Fruit fly (Drosophila melanogaster): ENCODE results near the gene CG42714.

The CG42714 gene

DNA sequence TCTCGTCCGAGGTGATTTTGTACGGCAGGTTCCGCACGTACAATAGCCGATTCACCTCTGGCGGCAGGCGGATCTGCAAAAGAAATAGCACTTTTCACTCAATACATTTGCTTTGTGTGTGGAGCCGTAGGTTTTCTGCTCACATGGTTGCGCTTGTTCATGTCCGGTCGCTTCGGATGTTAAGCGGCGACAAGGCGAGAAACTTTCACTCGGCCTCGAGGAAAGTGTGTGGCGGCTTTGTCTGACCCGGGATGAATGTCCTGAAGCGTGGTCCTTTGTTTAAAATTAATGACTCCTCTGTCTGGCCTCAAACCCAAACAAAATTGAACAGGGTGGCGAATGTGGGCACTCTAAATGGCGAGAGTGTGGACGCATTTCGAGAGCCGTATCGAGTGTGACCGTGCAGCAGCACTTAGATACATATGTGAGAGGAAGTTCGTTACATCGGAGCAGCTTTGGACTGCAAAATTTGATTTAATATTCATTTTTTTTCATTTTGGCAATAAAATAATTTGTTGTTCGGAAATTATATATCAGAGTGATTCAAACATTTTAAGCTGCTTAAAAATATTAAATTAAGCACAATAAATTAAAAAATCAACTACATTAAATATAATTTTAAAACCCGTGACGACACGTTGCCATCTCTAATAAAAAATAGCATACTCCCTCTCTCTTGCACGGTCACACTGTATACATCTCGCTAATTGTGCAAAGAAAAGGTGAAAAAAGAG, 40.9 kb downstream of the CG42714 start, which contains the start of the genes Sf3b6 and Tnpo (continued):
- TF ChIP-seq danr (GFP tag; IDR thresholded peaks at IDR 0.05), result peak; percentile 71; the same call in 1 of the 2 replicates
- no peak for TF ChIP-seq eve (GFP tag; optimal IDR thresholded peaks at IDR 0.05)
- 0 out of 2 replicates have a peak, but pooled peaks have one; percentile 31 for TF ChIP-seq CG42726 (GFP tag; IDR thresholded peaks at IDR 0.05; ENCODE audit: partially characterized antibody)
- peak; percentile 64 for TF ChIP-seq CG10462 (GFP tag; optimal IDR thresholded peaks at IDR 0.05)
- peak; percentile 47 for TF ChIP-seq stwl (tag; optimal IDR thresholded peaks at IDR 0.05)
- TF ChIP-seq disco-r (GFP tag; optimal IDR thresholded peaks at IDR 0.05), result peak; percentile 33
- no peak for TF ChIP-seq gro (GFP tag; optimal IDR thresholded peaks at IDR 0.05)
- peak; percentile 85 for TF ChIP-seq klu (GFP tag; IDR thresholded peaks at IDR 0.05)
- TF ChIP-seq dmrt99B (tag; optimal IDR thresholded peaks at IDR 0.05), result no peak
- TF ChIP-seq CG16813 (GFP tag; IDR thresholded peaks at IDR 0.05; ENCODE audit: partially characterized antibody), result peak; percentile 63
- TF ChIP-seq usp (GFP tag; optimal IDR thresholded peaks at IDR 0.05), result no peak

DNA sequence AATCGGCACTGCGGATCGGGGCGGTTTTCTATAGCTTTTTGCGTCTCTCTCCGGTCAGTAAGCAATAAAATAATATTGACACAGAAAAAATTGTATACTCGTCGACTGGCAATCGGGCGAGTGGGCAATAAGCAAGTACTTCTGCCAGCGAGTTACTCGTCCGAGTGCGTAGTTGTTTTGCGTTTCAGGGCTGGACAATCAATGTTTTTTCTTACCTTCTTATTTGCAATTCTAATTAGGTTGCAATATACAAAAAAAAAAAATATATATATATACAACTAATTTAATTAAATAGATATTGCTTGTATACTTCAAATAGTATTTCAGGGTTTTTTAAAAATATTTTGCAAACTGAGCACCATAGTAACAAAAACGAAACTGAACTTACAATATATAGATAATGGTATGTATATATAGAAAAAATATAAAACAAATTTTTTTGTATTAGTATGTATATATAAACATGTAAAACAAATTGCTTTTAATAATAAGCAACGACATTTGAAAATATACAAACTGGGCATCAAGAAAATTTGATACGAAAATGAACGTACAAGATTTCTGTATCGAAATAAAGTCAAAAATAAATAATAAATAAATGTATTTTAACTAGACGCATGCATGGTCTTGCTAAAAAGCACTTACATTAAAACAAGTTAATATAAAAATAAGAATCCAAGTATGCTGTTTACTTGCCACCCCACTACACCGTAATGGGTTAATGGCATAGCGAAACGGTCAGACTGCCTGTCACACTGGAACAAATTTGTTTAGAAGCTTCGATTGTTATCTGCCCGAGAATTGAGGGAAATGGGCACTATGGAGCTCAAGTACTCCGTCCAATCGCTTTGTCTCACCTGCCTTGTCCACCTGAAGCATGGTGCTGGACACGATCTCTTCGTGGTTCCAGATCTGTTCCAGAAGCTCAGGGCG, 44.6 kb downstream of the CG42714 start, which contains the start of the genes D19A and CG7386:
TSS of gene D19A (minus strand) at position 129 of the 933 bp plus-strand sequence.
TSS of gene CG7386 (plus strand) at position 751 of the 933 bp plus-strand sequence.
- TF ChIP-seq Bgb (GFP tag; IDR thresholded peaks at IDR 0.05; ENCODE audit: partially characterized antibody) (peak; percentile 35; the same call in 1 of the 2 replicates), Hsf (GFP tag; optimal IDR thresholded peaks at IDR 0.05) (peak; percentile 41), CG18262 (tag; optimal IDR thresholded peaks at IDR 0.05) (peak; percentile 62), CG6175 (GFP tag; IDR thresholded peaks at IDR 0.05) (no peak), sima (GFP tag; optimal IDR thresholded peaks at IDR 0.05) (no peak), zfh1 (GFP tag; IDR thresholded peaks at IDR 0.05) (peak; percentile 72), CG2678 (tag; optimal IDR thresholded peaks at IDR 0.05) (peak; percentile 71), CG8281 (tag; optimal IDR thresholded peaks at IDR 0.05) (no peak), CG2129 (GFP tag; IDR thresholded peaks at IDR 0.05; ENCODE audit: partially characterized antibody) (no peak), CG9609 (GFP tag; optimal IDR thresholded peaks at IDR 0.05) (peak; percentile 45), Dref (GFP tag; IDR thresholded peaks at IDR 0.05) (0 out of 2 replicates have a peak, but pooled peaks have one; percentile 28), ara (GFP tag; IDR thresholded peaks at IDR 0.05) (peak; percentile 33; the same call in 1 of the 2 replicates), CG6254 (GFP tag; optimal IDR thresholded peaks at IDR 0.05) (no peak), Taf1 (GFP tag; IDR thresholded peaks at IDR 0.05) (peak; percentile 57), ems (GFP tag; optimal IDR thresholded peaks at IDR 0.05) (no peak), CoRest (tag; optimal IDR thresholded peaks at IDR 0.05) (peak; percentile 70), grau (tag; optimal IDR thresholded peaks at IDR 0.05) (peak; percentile 49), CG6765 (GFP tag; optimal IDR thresholded peaks at IDR 0.05) (peak; percentile 3), dan (GFP tag; IDR thresholded peaks at IDR 0.05) (no peak), cwo (GFP tag; optimal IDR thresholded peaks at IDR 0.05) (peak; percentile 46), ap (GFP tag; IDR thresholded peaks at IDR 0.05) (no peak), CG7271 (tag; optimal IDR thresholded peaks at IDR 0.05) (no peak), org-1 (GFP tag; optimal IDR thresholded peaks at IDR 0.05) (no peak), ewg (GFP tag; optimal IDR thresholded peaks at IDR 0.05) (peak; percentile 23), ab (GFP tag; optimal IDR thresholded peaks at IDR 0.05) (peak; percentile 52), br (optimal IDR thresholded peaks at IDR 0.05) (no peak), Drgx (GFP tag; IDR thresholded peaks at IDR 0.05) (peak; percentile 55), toy (GFP tag; IDR thresholded peaks at IDR 0.05) (0 out of 2 replicates have a peak, but pooled peaks have one; percentile 33), gsb (GFP tag; IDR thresholded peaks at IDR 0.05) (peak; percentile 15; the same call in 1 of the 2 replicates), Doc3 (GFP tag; IDR thresholded peaks at IDR 0.05; ENCODE audit: partially characterized antibody) (0 out of 3 replicates have a peak, but pooled peaks have one; percentile 25), Hr78 (GFP tag; optimal IDR thresholded peaks at IDR 0.05) (no peak), CG31224 (GFP tag; IDR thresholded peaks at IDR 0.05) (0 out of 2 replicates have a peak, but pooled peaks have one; percentile 29), z (GFP tag; IDR thresholded peaks at IDR 0.05) (no peak), CG10565 (GFP tag; optimal IDR thresholded peaks at IDR 0.05) (no peak), oc (tag; optimal IDR thresholded peaks at IDR 0.05) (no peak)
